Worm (Caenorhabditis elegans): ENCODE data around the gene sri-28.
A peak's percentile ranks its signal among the peaks of the same experiment; 100 is the strongest.

sri-28 gene

DNA sequence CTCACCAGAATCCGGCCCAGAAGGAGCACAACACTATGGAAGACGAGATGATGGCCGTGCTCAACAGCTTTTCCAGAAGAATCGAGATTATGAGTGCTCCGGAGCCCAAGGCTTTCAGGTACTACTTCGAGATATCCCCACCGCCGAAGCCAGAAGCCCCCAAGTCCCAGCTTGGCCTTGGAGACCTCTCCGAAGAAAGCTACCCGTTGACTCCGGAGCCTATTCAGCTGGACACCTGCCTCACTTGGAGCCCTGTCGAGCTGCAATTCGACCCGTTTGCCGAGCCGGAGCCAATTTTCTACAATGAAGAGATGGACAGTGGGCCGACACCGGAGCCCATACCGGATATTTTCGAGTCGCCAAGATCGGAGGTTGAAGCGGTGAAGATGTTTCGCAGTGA, 13.1 kb downstream of the sri-28 start:
- TF ChIP-seq peb-1 (tag; optimal IDR thresholded peaks at IDR 0.05) (no peak), nhr-6 (tag; optimal IDR thresholded peaks at IDR 0.05) (no peak), unc-55 (GFP tag; optimal IDR thresholded peaks at IDR 0.05) (no peak), ztf-1 (GFP tag; conservative IDR thresholded peaks at IDR 0.05) (no peak), crh-2 (tag; optimal IDR thresholded peaks at IDR 0.05) (no peak), lin-39 (tag; optimal IDR thresholded peaks at IDR 0.05) (no peak), sma-3 (GFP tag; optimal IDR thresholded peaks at IDR 0.05) (no peak), nhr-21 (tag; optimal IDR thresholded peaks at IDR 0.05) (no peak), nhr-25 (tag; optimal IDR thresholded peaks at IDR 0.05) (no peak), lin-11 (tag; optimal IDR thresholded peaks at IDR 0.05) (no peak), mab-5 (tag; optimal IDR thresholded peaks at IDR 0.05) (no peak), aly-2 (tag; optimal IDR thresholded peaks at IDR 0.05) (no peak), blmp-1 (tag; optimal IDR thresholded peaks at IDR 0.05; ENCODE audit: insufficient read depth) (no peak), R02D3.7 (tag; optimal IDR thresholded peaks at IDR 0.05) (no peak), unc-62 (GFP tag; optimal IDR thresholded peaks at IDR 0.05) (no peak), zag-1 (tag; optimal IDR thresholded peaks at IDR 0.05) (no peak), fos-1 (tag; optimal IDR thresholded peaks at IDR 0.05) (no peak), nhr-23 (tag; optimal IDR thresholded peaks at IDR 0.05) (no peak), F13H6.1 (tag; optimal IDR thresholded peaks at IDR 0.05) (no peak)

DNA sequence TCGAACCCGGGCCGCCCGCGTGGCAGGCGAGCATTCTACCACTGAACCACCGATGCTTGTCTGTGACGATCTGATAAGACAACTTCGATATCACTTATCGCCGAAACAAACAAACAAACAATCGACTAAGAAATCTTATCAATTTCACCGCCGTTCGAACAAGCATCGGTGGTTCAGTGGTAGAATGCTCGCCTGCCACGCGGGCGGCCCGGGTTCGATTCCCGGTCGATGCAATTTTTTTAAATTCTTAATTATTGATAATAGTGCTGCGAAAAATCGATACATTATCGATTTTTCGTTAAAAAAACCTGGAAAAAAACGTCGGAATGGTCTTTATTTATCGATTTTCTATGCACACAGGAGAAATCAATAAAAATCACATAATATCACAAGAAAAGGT, 13.7 kb downstream of the sri-28 start:
- TF ChIP-seq ZK546.5 (tag; optimal IDR thresholded peaks at IDR 0.05) (no peak), lsy-2 (tag; optimal IDR thresholded peaks at IDR 0.05) (peak in 1 of 2 experiments; percentile 42), fos-1 (tag; optimal IDR thresholded peaks at IDR 0.05) (peak; percentile 8), mdl-1 (tag; optimal IDR thresholded peaks at IDR 0.05) (no peak), lin-39 (tag; optimal IDR thresholded peaks at IDR 0.05) (no peak), sma-3 (GFP tag; optimal IDR thresholded peaks at IDR 0.05) (peak; percentile 45), elt-3 (tag; optimal IDR thresholded peaks at IDR 0.05) (no peak), lin-13 (GFP tag; optimal IDR thresholded peaks at IDR 0.05) (no peak), gmeb-1 (tag; optimal IDR thresholded peaks at IDR 0.05) (peak; percentile 3), R02D3.7 (tag; optimal IDR thresholded peaks at IDR 0.05) (no peak), F13H6.1 (tag; optimal IDR thresholded peaks at IDR 0.05) (no peak), crh-2 (tag; optimal IDR thresholded peaks at IDR 0.05) (peak; percentile 71)

DNA sequence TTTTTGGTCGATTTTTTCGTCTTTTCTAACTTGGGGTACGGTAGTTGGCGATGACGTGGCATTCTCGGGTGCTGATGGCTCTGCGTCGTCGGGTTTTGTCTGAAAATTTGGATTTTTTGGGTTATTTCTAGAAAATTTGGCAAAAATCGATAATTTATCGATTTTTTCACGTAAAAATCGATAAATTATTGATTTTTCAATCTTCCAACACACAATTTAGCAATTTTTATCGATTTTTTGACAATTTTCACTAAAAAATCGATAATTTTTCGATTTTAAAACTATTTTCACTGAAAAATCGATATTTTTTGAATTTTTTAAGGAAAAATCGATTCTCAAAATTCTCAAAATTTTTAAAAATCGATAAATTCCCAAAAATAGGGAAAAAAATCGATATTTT, 14.4 kb downstream of the sri-28 start:
- TF ChIP-seq nhr-12 (tag; optimal IDR thresholded peaks at IDR 0.05): no peak
- no peak for TF ChIP-seq C34F6.9 (tag; optimal IDR thresholded peaks at IDR 0.05)
- TF ChIP-seq unc-39 (tag; optimal IDR thresholded peaks at IDR 0.05): no peak
- TF ChIP-seq ceh-16 (tag; optimal IDR thresholded peaks at IDR 0.05): no peak

DNA sequence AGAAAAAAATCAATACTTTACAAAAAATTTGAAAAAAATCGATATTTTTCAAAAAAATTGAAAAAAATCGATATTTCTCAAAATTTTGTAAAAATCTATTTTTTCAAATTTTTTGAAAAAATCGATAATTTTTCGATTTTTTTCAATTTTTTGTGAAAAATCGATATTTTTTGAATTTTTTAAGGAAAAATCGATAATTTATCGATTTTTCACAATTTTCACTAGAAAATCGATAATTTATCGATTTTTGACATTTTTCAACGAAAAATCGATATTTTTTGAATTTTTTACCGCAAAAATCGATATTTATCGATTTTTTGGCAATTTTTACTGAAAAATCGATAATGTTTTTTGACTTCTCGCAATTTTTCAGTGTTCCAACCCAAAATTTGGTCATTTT, 14.9 kb downstream of the sri-28 start:
- TF ChIP-seq unc-62 (GFP tag; optimal IDR thresholded peaks at IDR 0.05) (no peak), F13H6.1 (tag; optimal IDR thresholded peaks at IDR 0.05) (no peak), sma-3 (GFP tag; optimal IDR thresholded peaks at IDR 0.05) (no peak), sma-9 (GFP tag; optimal IDR thresholded peaks at IDR 0.05) (no peak), sma-9 (tag; optimal IDR thresholded peaks at IDR 0.05) (no peak), nhr-11 (tag; optimal IDR thresholded peaks at IDR 0.05) (no peak), ztf-11 (tag; optimal IDR thresholded peaks at IDR 0.05) (no peak), lsy-2 (tag; optimal IDR thresholded peaks at IDR 0.05) (no peak), elt-3 (tag; optimal IDR thresholded peaks at IDR 0.05) (no peak)

DNA sequence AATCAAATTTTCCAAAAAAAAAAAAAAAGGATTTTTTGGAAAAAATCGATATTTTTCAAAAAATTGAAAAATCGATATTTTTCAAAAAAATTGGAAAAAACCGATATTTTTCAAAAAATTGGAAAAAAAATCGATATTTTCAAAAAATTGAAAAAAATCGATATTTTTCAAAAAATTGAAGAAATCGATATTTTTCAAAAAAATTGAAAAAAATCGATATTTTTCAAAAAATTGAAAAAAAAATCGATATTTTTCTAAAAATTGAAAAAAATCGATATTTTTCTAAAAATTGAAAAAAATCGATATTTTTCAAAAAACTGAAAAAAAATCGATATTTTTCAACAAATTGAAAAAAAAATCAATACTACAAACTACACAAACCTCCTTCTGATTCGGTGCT, 15.5 kb downstream of the sri-28 start:
- no peak for TF ChIP-seq peb-1 (tag; optimal IDR thresholded peaks at IDR 0.05)
- TF ChIP-seq lin-39 (tag; optimal IDR thresholded peaks at IDR 0.05): no peak
- TF ChIP-seq unc-39 (tag; optimal IDR thresholded peaks at IDR 0.05): no peak

DNA sequence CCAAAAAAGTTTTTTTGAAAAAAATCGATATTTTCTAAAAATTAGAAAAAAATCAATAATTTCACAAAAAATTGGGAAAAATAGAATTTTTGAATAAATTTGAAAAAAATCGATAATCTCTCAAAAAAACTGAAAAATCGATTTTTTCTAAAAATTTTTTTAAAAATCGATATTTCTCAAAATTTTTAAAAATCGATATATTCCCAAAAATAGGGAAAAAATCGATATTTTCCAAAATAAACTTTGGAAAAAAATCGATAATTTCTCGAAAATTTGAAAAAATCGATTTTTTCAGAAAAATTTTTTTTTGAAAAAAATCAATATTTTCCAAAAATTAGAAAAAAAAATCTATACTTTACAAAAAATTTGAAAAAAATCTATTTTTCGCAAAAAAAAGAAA, 16.2 kb downstream of the sri-28 start:
- no peak for TF ChIP-seq nhr-11 (tag; optimal IDR thresholded peaks at IDR 0.05)
- no peak for TF ChIP-seq ama-1 (optimal IDR thresholded peaks at IDR 0.05)
- TF ChIP-seq elt-1 (tag; optimal IDR thresholded peaks at IDR 0.05): no peak
- no peak for TF ChIP-seq nhr-129 (tag; optimal IDR thresholded peaks at IDR 0.05)
- TF ChIP-seq nhr-25 (tag; optimal IDR thresholded peaks at IDR 0.05): no peak
- TF ChIP-seq ZK546.5 (tag; optimal IDR thresholded peaks at IDR 0.05): no peak
- no peak for TF ChIP-seq nhr-10 (tag; optimal IDR thresholded peaks at IDR 0.05)
- no peak for TF ChIP-seq peb-1 (tag; optimal IDR thresholded peaks at IDR 0.05)
- TF ChIP-seq nhr-77 (tag; optimal IDR thresholded peaks at IDR 0.05): no peak
- no peak for TF ChIP-seq C34F6.9 (tag; optimal IDR thresholded peaks at IDR 0.05)

Data from whole organism, L2 larva.